Fruit fly (Drosophila melanogaster) whole organism, wandering third instar larva: ENCODE measurements around the gene tth.

Experiments
- Hr78 ChIP-seq: fragments of >200 bp; optimal IDR thresholded peaks from 2 replicates; lab custom pipeline; 2017; ENCODE audit warnings: missing biosample characterization, missing genetic modification characterization
- Myc ChIP-seq: fragments of >200 bp; optimal IDR thresholded peaks from 2 replicates; lab custom pipeline; 2017
- OdsH ChIP-seq: fragments of 200-800 bp; sonication (Bioruptor generic); optimal IDR thresholded peaks from 2 replicates; lab custom pipeline; 2016; ENCODE audit warnings: missing biosample characterization, mild to moderate bottlenecking, missing genetic modification characterization
- Vsx2 ChIP-seq: fragments of 200-300, 225-300 bp; sonication (Bioruptor generic); optimal IDR thresholded peaks from 2 replicates; lab custom pipeline; 2018; ENCODE audit warnings: missing biosample characterization, missing genetic modification characterization; ENCODE audit not compliant: partially characterized antibody
- br ChIP-seq: fragments of 200-800 bp; sonication (Bioruptor generic); optimal IDR thresholded peaks from 2 replicates; lab custom pipeline; 2016; ENCODE audit warnings: missing biosample characterization, missing genetic modification characterization
- dmrt93B ChIP-seq: fragments of 200-800 bp; sonication (Bioruptor generic); optimal IDR thresholded peaks from 2 replicates; lab custom pipeline; 2018; ENCODE audit warnings: missing biosample characterization, mild to moderate bottlenecking, missing genetic modification characterization
- h ChIP-seq: fragments of 200-800 bp; sonication (Bioruptor generic); optimal IDR thresholded peaks from 3 replicates; lab custom pipeline; 2016; ENCODE audit warnings: missing biosample characterization, mild to moderate bottlenecking, missing genetic modification characterization
- lola ChIP-seq: fragments of >200 bp; optimal IDR thresholded peaks from 2 replicates; lab custom pipeline; 2017; ENCODE audit warnings: missing biosample characterization, missing genetic modification characterization
- pan ChIP-seq: fragments of >200 bp; optimal IDR thresholded peaks from 2 replicates; lab custom pipeline; 2017
- psq ChIP-seq: fragments of 200-800 bp; sonication (Bioruptor generic); optimal IDR thresholded peaks from 3 replicates; lab custom pipeline; 2017; ENCODE audit warnings: missing biosample characterization, mild to moderate bottlenecking, missing genetic modification characterization, moderate library complexity
- rgr ChIP-seq: fragments of 200-800 bp; sonication (Bioruptor generic); optimal IDR thresholded peaks from 3 replicates; lab custom pipeline; 2016; ENCODE audit warnings: missing biosample characterization, mild to moderate bottlenecking, missing genetic modification characterization
- usp ChIP-seq: fragments of >200 bp; optimal IDR thresholded peaks from 2 replicates; lab custom pipeline; 2017; ENCODE audit warnings: missing biosample characterization, missing genetic modification characterization
- woc ChIP-seq: sonication (Bioruptor generic); optimal IDR thresholded peaks from 2 replicates; lab custom pipeline; 2016; ENCODE audit warnings: missing biosample characterization, mild to moderate bottlenecking, missing genetic modification characterization

- TF ChIP-seq usp (GFP tag; lab: Kevin White, UChicago) (no peak), OdsH (GFP tag; lab: Kevin White, UChicago) (no peak), br (GFP tag; lab: Kevin White, UChicago) (no peak), Vsx2 (no peak), psq (GFP tag; lab: Kevin White, UChicago) (no peak), rgr (no peak), woc (GFP tag; lab: Kevin White, UChicago) (no peak), lola (GFP tag; lab: Kevin White, UChicago) (no peak), h (GFP tag; lab: Kevin White, UChicago) (no peak), Hr78 (GFP tag; lab: Kevin White, UChicago) (no peak), dmrt93B (no peak), pan (no peak), Myc (lab: Kevin White, UChicago) (no peak)
These were observed 22.7 kb downstream of the tth start for dm6 chrX:13593667-13594066.
